Worm (Caenorhabditis elegans) whole organism, L3 larva: ENCODE measurements around the gene ddr-1.

Source experiments
- R02D3.7 ChIP-seq: fragments of 150-350 bp; optimal IDR thresholded peaks from 2 replicates; lab custom pipeline; 2014; ENCODE audit warnings: missing biosample characterization, missing genetic modification characterization
- ZK546.5 ChIP-seq: sonication (generic microtip); optimal IDR thresholded peaks from 2 replicates; lab custom pipeline; 2017; ENCODE audit warnings: missing biosample characterization, missing genetic modification characterization
- aly-2 ChIP-seq: fragments of 150-350 bp; optimal IDR thresholded peaks from 2 replicates; lab custom pipeline; 2014; ENCODE audit warnings: missing biosample characterization, missing genetic modification characterization
- ama-1 ChIP-seq: fragments of 150-350 bp; optimal IDR thresholded peaks from 2 replicates; lab custom pipeline; 2018
- ceh-16 ChIP-seq: sonication (generic microtip); optimal IDR thresholded peaks from 2 replicates; lab custom pipeline; 2017; ENCODE audit warnings: missing biosample characterization, missing genetic modification characterization
- ceh-28 ChIP-seq: fragments of 150-350 bp; optimal IDR thresholded peaks from 2 replicates; lab custom pipeline; 2014; ENCODE audit warnings: missing biosample characterization, missing genetic modification reagents, missing genetic modification characterization
- ceh-9 ChIP-seq: sonication (generic microtip); optimal IDR thresholded peaks from 2 replicates; lab custom pipeline; 2018; ENCODE audit warnings: missing biosample characterization, missing genetic modification characterization
- daf-12 ChIP-seq: fragments of 150-350 bp; optimal IDR thresholded peaks from 2 replicates; lab custom pipeline; 2014; ENCODE audit warnings: missing biosample characterization, missing genetic modification reagents, missing genetic modification characterization
- egl-27 ChIP-seq: sonication (generic microtip); optimal IDR thresholded peaks from 4 replicates; lab custom pipeline; 2017; ENCODE audit warnings: missing biosample characterization, missing genetic modification reagents, missing genetic modification characterization
- egl-5 ChIP-seq: fragments of 150-350 bp; optimal IDR thresholded peaks from 2 replicates; lab custom pipeline; 2017; ENCODE audit warnings: missing biosample characterization, missing genetic modification reagents, missing genetic modification characterization, inconsistent platforms
- elt-1 ChIP-seq: fragments of 150-350 bp; optimal IDR thresholded peaks from 2 replicates; lab custom pipeline; 2014; ENCODE audit warnings: missing biosample characterization, missing genetic modification characterization
- elt-2 ChIP-seq: sonication (generic microtip); optimal IDR thresholded peaks from 2 replicates; lab custom pipeline; 2016; ENCODE audit warnings: missing genetic modification reagents, mild to moderate bottlenecking, missing genetic modification characterization, missing compliant biosample characterization
- elt-3 ChIP-seq, 3 experiments: fragments of 150-350 bp in 1 of 3; sonication (generic microtip) in 2 of 3; optimal IDR thresholded peaks; 2 replicates in 2 of 3; 4 replicates in 1 of 3; lab custom pipeline; 2014 to 2017; ENCODE audit warnings: missing biosample characterization in 3 of 3, missing genetic modification characterization in 3 of 3
- eor-1 ChIP-seq, 2 experiments: fragments of 150-350 bp; optimal IDR thresholded peaks; 2 replicates each; lab custom pipeline; 2014 to 2018; ENCODE audit warnings: missing biosample characterization in 2 of 2, missing genetic modification characterization in 2 of 2
- fkh-2 ChIP-seq: fragments of 150-350 bp; optimal IDR thresholded peaks from 2 replicates; lab custom pipeline; 2014; ENCODE audit warnings: missing biosample characterization, missing genetic modification reagents, missing genetic modification characterization
- hmg-11 ChIP-seq: sonication (generic microtip); optimal IDR thresholded peaks from 2 replicates; lab custom pipeline; 2016; ENCODE audit warnings: missing genetic modification characterization, missing compliant biosample characterization
- jun-1 ChIP-seq: fragments of 150-350 bp; optimal IDR thresholded peaks from 2 replicates; lab custom pipeline; 2014; ENCODE audit warnings: missing biosample characterization, missing genetic modification reagents, missing genetic modification characterization
- lin-15B ChIP-seq: fragments of 150-350 bp; optimal IDR thresholded peaks from 2 replicates; lab custom pipeline; 2014; ENCODE audit warnings: missing biosample characterization, missing genetic modification characterization
- lin-39 ChIP-seq: fragments of 150-350 bp; optimal IDR thresholded peaks from 2 replicates; lab custom pipeline; 2018; ENCODE audit warnings: missing biosample characterization, missing genetic modification reagents, missing genetic modification characterization
- lsy-12 ChIP-seq: sonication (generic microtip); optimal IDR thresholded peaks from 2 replicates; lab custom pipeline; 2016; ENCODE audit warnings: mild to moderate bottlenecking, missing genetic modification characterization, missing compliant biosample characterization
- mdl-1 ChIP-seq: fragments of 150-350 bp; optimal IDR thresholded peaks from 2 replicates; lab custom pipeline; 2014; ENCODE audit warnings: missing biosample characterization, missing genetic modification characterization
- mml-1 ChIP-seq: fragments of 150-350 bp; sonication (generic microtip); optimal IDR thresholded peaks from 3 replicates; lab custom pipeline; 2014; ENCODE audit warnings: missing biosample characterization, missing genetic modification characterization
- nfya-1 ChIP-seq: sonication (generic microtip); optimal IDR thresholded peaks from 2 replicates; lab custom pipeline; 2017; ENCODE audit warnings: missing genetic modification characterization, mild to moderate bottlenecking, missing compliant biosample characterization, antibody characterized with exemption, moderate library complexity; ENCODE audit not compliant: insufficient read depth
- nhr-11 ChIP-seq: fragments of 150-350 bp; optimal IDR thresholded peaks from 2 replicates; lab custom pipeline; 2014; ENCODE audit warnings: missing biosample characterization, missing genetic modification characterization
- nhr-12 ChIP-seq: fragments of 150-350 bp; optimal IDR thresholded peaks from 2 replicates; lab custom pipeline; 2014; ENCODE audit warnings: missing biosample characterization, missing genetic modification characterization
- nhr-23 ChIP-seq: fragments of 150-350 bp; optimal IDR thresholded peaks from 2 replicates; lab custom pipeline; 2014; ENCODE audit warnings: missing biosample characterization, missing genetic modification reagents, missing genetic modification characterization
- nhr-237 ChIP-seq: fragments of 150-350 bp; optimal IDR thresholded peaks from 2 replicates; lab custom pipeline; 2014; ENCODE audit warnings: missing biosample characterization, missing genetic modification characterization
- nhr-25 ChIP-seq: sonication (generic microtip); optimal IDR thresholded peaks from 2 replicates; lab custom pipeline; 2017; ENCODE audit warnings: missing biosample characterization, missing genetic modification characterization
- nhr-28 ChIP-seq: fragments of 150-350 bp; optimal IDR thresholded peaks from 2 replicates; lab custom pipeline; 2014; ENCODE audit warnings: missing biosample characterization, missing genetic modification characterization
- nhr-43 ChIP-seq: sonication (generic microtip); optimal IDR thresholded peaks from 2 replicates; lab custom pipeline; 2016; ENCODE audit warnings: mild to moderate bottlenecking, missing genetic modification characterization, missing compliant biosample characterization; ENCODE audit not compliant: poor library complexity, severe bottlenecking
- nhr-67 ChIP-seq: fragments of 150-350 bp; optimal IDR thresholded peaks from 2 replicates; lab custom pipeline; 2014; ENCODE audit warnings: missing biosample characterization, missing genetic modification characterization
- nhr-77 ChIP-seq: fragments of 150-350 bp; optimal IDR thresholded peaks from 2 replicates; lab custom pipeline; 2014; ENCODE audit warnings: missing biosample characterization, missing genetic modification characterization
- pha-4 ChIP-seq: fragments of 150-350 bp; optimal IDR thresholded peaks from 2 replicates; lab custom pipeline; 2014; ENCODE audit warnings: missing biosample characterization, missing genetic modification reagents, missing genetic modification characterization
- pqm-1 ChIP-seq: fragments of 150-350 bp; optimal IDR thresholded peaks from 2 replicates; lab custom pipeline; 2017; ENCODE audit warnings: missing biosample characterization, missing genetic modification characterization, inconsistent platforms
- sea-2 ChIP-seq: fragments of 150-350 bp; sonication (generic microtip); optimal IDR thresholded peaks from 4 replicates; lab custom pipeline; 2014; ENCODE audit warnings: missing biosample characterization, missing genetic modification reagents, missing genetic modification characterization
- skn-1 ChIP-seq: fragments of 150-350 bp; optimal IDR thresholded peaks from 2 replicates; lab custom pipeline; 2014; ENCODE audit warnings: missing biosample characterization, missing genetic modification characterization
- snpc-4 ChIP-seq: fragments of 150-350 bp; optimal IDR thresholded peaks from 2 replicates; lab custom pipeline; 2014; ENCODE audit warnings: missing biosample characterization, missing genetic modification characterization
- tbx-2 ChIP-seq: sonication (generic microtip); optimal IDR thresholded peaks from 2 replicates; lab custom pipeline; 2016; ENCODE audit warnings: mild to moderate bottlenecking, missing genetic modification characterization, missing compliant biosample characterization
- unc-39 ChIP-seq: sonication (generic microtip); optimal IDR thresholded peaks from 4 replicates; lab custom pipeline; 2017; ENCODE audit warnings: missing biosample characterization, missing genetic modification characterization
- unc-62 ChIP-seq: fragments of 150-350 bp; sonication (generic microtip); optimal IDR thresholded peaks from 4 replicates; lab custom pipeline; 2014; ENCODE audit warnings: missing biosample characterization, missing genetic modification reagents, missing genetic modification characterization
- zag-1 ChIP-seq: fragments of 150-350 bp; optimal IDR thresholded peaks from 2 replicates; lab custom pipeline; 2014; ENCODE audit warnings: missing biosample characterization, missing genetic modification characterization
- ztf-11 ChIP-seq: fragments of 150-350 bp; optimal IDR thresholded peaks from 2 replicates; lab custom pipeline; 2014; ENCODE audit warnings: missing biosample characterization, missing genetic modification characterization

ddr-1 gene

DNA sequence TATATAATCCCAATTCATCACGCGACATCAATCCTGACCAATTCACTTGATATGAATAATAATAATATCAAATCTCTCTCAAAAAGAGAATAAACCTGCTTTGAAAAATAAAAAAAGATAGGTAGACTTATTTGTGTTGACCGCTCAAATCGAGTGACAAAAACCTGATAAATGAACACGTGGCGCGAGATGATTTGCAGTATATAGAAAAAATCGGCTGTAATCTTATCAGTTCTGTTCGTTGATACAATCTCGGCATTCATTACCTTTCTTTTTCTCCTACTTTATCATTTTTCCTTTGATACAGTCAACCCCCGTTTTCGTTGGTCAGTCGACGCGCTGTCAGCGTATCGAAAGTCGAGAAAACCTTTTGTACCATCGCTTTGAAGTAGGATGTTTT lies 6.3 kb downstream of the ddr-1 start (continued):
- TF ChIP-seq nhr-67 (tag; lab: Kevin White, UChicago) (no peak), lin-15B (no peak), R02D3.7 (tag; lab: Kevin White, UChicago) (peak; percentile 9), elt-1 (tag; lab: Kevin White, UChicago) (no peak), snpc-4 (tag; lab: Kevin White, UChicago) (no peak), aly-2 (no peak), elt-3 (tag; optimal IDR thresholded peaks at IDR 0.05; lab: Kevin White, UChicago) (peak; percentile 26 to 92 (median 91)), nhr-77 (tag; lab: Kevin White, UChicago) (no peak), fkh-2 (tag; lab: Kevin White, UChicago) (no peak), lin-39 (tag; lab: Kevin White, UChicago) (no peak), pqm-1 (tag; lab: Kevin White, UChicago) (peak; percentile 71)

- TF ChIP-seq mml-1 = peak; percentile 44
- no peak for TF ChIP-seq ama-1 (lab: Kevin White, UChicago)
- peak; percentile 46 for TF ChIP-seq pha-4
- peak; percentile 78 for TF ChIP-seq pqm-1 (tag; lab: Kevin White, UChicago)
- TF ChIP-seq nhr-237 (tag; lab: Kevin White, UChicago) = no peak
- no peak for TF ChIP-seq unc-39 (tag; lab: Kevin White, UChicago)
- TF ChIP-seq ztf-11 = no peak
- no peak for TF ChIP-seq ZK546.5
- TF ChIP-seq egl-5 (tag; lab: Kevin White, UChicago) = no peak
- no peak for TF ChIP-seq zag-1 (tag; lab: Kevin White, UChicago)
- TF ChIP-seq lsy-12 (tag; lab: Kevin White, UChicago) = no peak
- peak; percentile 85 for TF ChIP-seq elt-2
- no peak for TF ChIP-seq nfya-1 (tag; lab: Kevin White, UChicago)
- TF ChIP-seq fkh-2 (tag; lab: Kevin White, UChicago) = no peak
- no peak for TF ChIP-seq ceh-28 (tag; lab: Kevin White, UChicago)
- peak; percentile 36 for TF ChIP-seq nhr-25 (tag; lab: Kevin White, UChicago)
- TF ChIP-seq nhr-12 (tag; lab: Kevin White, UChicago) = no peak
- no peak for TF ChIP-seq nhr-77 (tag; lab: Kevin White, UChicago)
- TF ChIP-seq snpc-4 (tag; lab: Kevin White, UChicago) = no peak
- TF ChIP-seq mdl-1 = peak; percentile 57
- no peak for TF ChIP-seq nhr-43 (tag; lab: Kevin White, UChicago)
- TF ChIP-seq, all 47 proteins: peak for 6
Measured at ce11 chrX:5467820-5468270, 6.8 kb downstream of the ddr-1 start, which contains the start of gene dpyd-1. Gene dpyd-1, plus strand, starts transcription at chrX:5467870.

ce11 chrX:5470111-5470745 lies 9.2 kb downstream of the ddr-1 start:
- TF ChIP-seq egl-5 (tag; lab: Kevin White, UChicago) (no peak), sea-2 (GFP tag; lab: Kevin White, UChicago) (no peak), nhr-28 (tag; lab: Kevin White, UChicago) (no peak), nhr-25 (tag; lab: Kevin White, UChicago) (peak; percentile 46), elt-1 (tag; lab: Kevin White, UChicago) (peak; percentile 64), lin-15B (no peak), R02D3.7 (tag; lab: Kevin White, UChicago) (no peak), hmg-11 (tag; lab: Kevin White, UChicago) (no peak)

DNA sequence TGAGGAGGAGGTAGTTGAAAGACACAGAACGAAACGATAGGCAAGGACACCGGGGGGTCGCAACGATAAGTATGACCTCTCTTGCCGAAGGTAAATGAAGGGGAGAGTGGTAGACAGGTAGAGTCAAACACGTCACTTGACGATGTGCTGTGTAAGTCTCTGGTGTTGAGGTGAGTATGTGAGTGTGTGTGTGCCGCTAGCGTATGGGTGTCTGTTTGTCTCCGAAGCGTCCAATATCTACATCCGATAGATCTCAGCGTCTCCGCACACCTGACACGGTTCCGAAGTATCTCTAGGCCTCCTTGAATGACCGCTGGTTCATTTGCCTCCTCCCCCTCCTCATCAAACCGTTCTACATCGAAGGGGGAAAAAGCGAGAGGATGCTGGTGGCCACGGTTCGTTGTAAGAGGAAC lies 14.1 kb downstream of the ddr-1 start:
- TF ChIP-seq ztf-11 (no peak), mml-1 (no peak), jun-1 (peak; percentile 79), lin-15B (peak; percentile 16), elt-3 (tag; optimal IDR thresholded peaks at IDR 0.05; lab: Kevin White, UChicago) (peak in 1 of 3 experiments; percentile 63), ceh-9 (tag; lab: Kevin White, UChicago) (no peak), ceh-28 (tag; lab: Kevin White, UChicago) (peak; percentile 65), lsy-12 (tag; lab: Kevin White, UChicago) (peak; percentile 7), unc-62 (GFP tag; lab: Kevin White, UChicago) (no peak), ceh-16 (tag; lab: Kevin White, UChicago) (no peak), R02D3.7 (tag; lab: Kevin White, UChicago) (no peak), nhr-28 (tag; lab: Kevin White, UChicago) (no peak), lin-39 (tag; lab: Kevin White, UChicago) (peak; percentile 55), nhr-77 (tag; lab: Kevin White, UChicago) (no peak), daf-12 (tag; lab: Kevin White, UChicago) (no peak), nhr-237 (tag; lab: Kevin White, UChicago) (no peak), egl-5 (tag; lab: Kevin White, UChicago) (no peak), tbx-2 (peak; percentile 35), eor-1 (tag; optimal IDR thresholded peaks at IDR 0.05; lab: Kevin White, UChicago) (no peak), egl-27 (peak; percentile 47), mdl-1 (no peak), unc-39 (tag; lab: Kevin White, UChicago) (no peak), pha-4 (peak; percentile 82), hmg-11 (tag; lab: Kevin White, UChicago) (peak; percentile 45), nhr-25 (tag; lab: Kevin White, UChicago) (peak; percentile 99), skn-1 (tag; lab: Kevin White, UChicago) (no peak), nhr-11 (no peak), nhr-43 (tag; lab: Kevin White, UChicago) (peak; percentile 60), elt-2 (peak; percentile 67), nhr-23 (tag; lab: Kevin White, UChicago) (peak; percentile 74), nhr-67 (tag; lab: Kevin White, UChicago) (no peak)
